Worm (Caenorhabditis elegans) whole organism, L3 larva: ENCODE measurements around the gene hat-1.

Source experiments
- ama-1 ChIP-seq: fragments of 150-350 bp; optimal IDR thresholded peaks from 2 replicates; lab custom pipeline; 2018
- ceh-28 ChIP-seq: fragments of 150-350 bp; optimal IDR thresholded peaks from 2 replicates; lab custom pipeline; 2014; ENCODE audit warnings: missing biosample characterization, missing genetic modification reagents, missing genetic modification characterization
- ceh-82 ChIP-seq: fragments of 150-350 bp; optimal IDR thresholded peaks from 2 replicates; lab custom pipeline; 2014; ENCODE audit warnings: missing biosample characterization, missing genetic modification characterization
- ceh-9 ChIP-seq: sonication (generic microtip); optimal IDR thresholded peaks from 2 replicates; lab custom pipeline; 2018; ENCODE audit warnings: missing biosample characterization, missing genetic modification characterization
- daf-12 ChIP-seq: fragments of 150-350 bp; optimal IDR thresholded peaks from 2 replicates; lab custom pipeline; 2014; ENCODE audit warnings: missing biosample characterization, missing genetic modification reagents, missing genetic modification characterization
- egl-5 ChIP-seq: fragments of 150-350 bp; optimal IDR thresholded peaks from 2 replicates; lab custom pipeline; 2017; ENCODE audit warnings: missing biosample characterization, missing genetic modification reagents, missing genetic modification characterization, inconsistent platforms
- elt-1 ChIP-seq: fragments of 150-350 bp; optimal IDR thresholded peaks from 2 replicates; lab custom pipeline; 2014; ENCODE audit warnings: missing biosample characterization, missing genetic modification characterization
- elt-2 ChIP-seq: sonication (generic microtip); optimal IDR thresholded peaks from 2 replicates; lab custom pipeline; 2016; ENCODE audit warnings: missing genetic modification reagents, mild to moderate bottlenecking, missing genetic modification characterization, missing compliant biosample characterization
- fkh-10 ChIP-seq: sonication (generic microtip); optimal IDR thresholded peaks from 2 replicates; lab custom pipeline; 2017; ENCODE audit warnings: missing biosample characterization, missing genetic modification reagents, missing genetic modification characterization
- fos-1 ChIP-seq: fragments of 150-350 bp; optimal IDR thresholded peaks from 2 replicates; lab custom pipeline; 2014; ENCODE audit warnings: missing biosample characterization, missing genetic modification characterization
- hmg-11 ChIP-seq: sonication (generic microtip); optimal IDR thresholded peaks from 2 replicates; lab custom pipeline; 2016; ENCODE audit warnings: missing genetic modification characterization, missing compliant biosample characterization
- jun-1 ChIP-seq: fragments of 150-350 bp; optimal IDR thresholded peaks from 2 replicates; lab custom pipeline; 2014; ENCODE audit warnings: missing biosample characterization, missing genetic modification reagents, missing genetic modification characterization
- lin-39 ChIP-seq: fragments of 150-350 bp; optimal IDR thresholded peaks from 2 replicates; lab custom pipeline; 2018; ENCODE audit warnings: missing biosample characterization, missing genetic modification reagents, missing genetic modification characterization
- lsy-12 ChIP-seq: sonication (generic microtip); optimal IDR thresholded peaks from 2 replicates; lab custom pipeline; 2016; ENCODE audit warnings: mild to moderate bottlenecking, missing genetic modification characterization, missing compliant biosample characterization
- mdl-1 ChIP-seq: fragments of 150-350 bp; optimal IDR thresholded peaks from 2 replicates; lab custom pipeline; 2014; ENCODE audit warnings: missing biosample characterization, missing genetic modification characterization
- nfya-1 ChIP-seq: sonication (generic microtip); optimal IDR thresholded peaks from 2 replicates; lab custom pipeline; 2017; ENCODE audit warnings: missing genetic modification characterization, mild to moderate bottlenecking, missing compliant biosample characterization, antibody characterized with exemption, moderate library complexity; ENCODE audit not compliant: insufficient read depth
- nhr-11 ChIP-seq: fragments of 150-350 bp; optimal IDR thresholded peaks from 2 replicates; lab custom pipeline; 2014; ENCODE audit warnings: missing biosample characterization, missing genetic modification characterization
- nhr-12 ChIP-seq: fragments of 150-350 bp; optimal IDR thresholded peaks from 2 replicates; lab custom pipeline; 2014; ENCODE audit warnings: missing biosample characterization, missing genetic modification characterization
- nhr-25 ChIP-seq: sonication (generic microtip); optimal IDR thresholded peaks from 2 replicates; lab custom pipeline; 2017; ENCODE audit warnings: missing biosample characterization, missing genetic modification characterization
- nhr-28 ChIP-seq: fragments of 150-350 bp; optimal IDR thresholded peaks from 2 replicates; lab custom pipeline; 2014; ENCODE audit warnings: missing biosample characterization, missing genetic modification characterization
- nhr-43 ChIP-seq: sonication (generic microtip); optimal IDR thresholded peaks from 2 replicates; lab custom pipeline; 2016; ENCODE audit warnings: mild to moderate bottlenecking, missing genetic modification characterization, missing compliant biosample characterization; ENCODE audit not compliant: poor library complexity, severe bottlenecking
- nhr-67 ChIP-seq: fragments of 150-350 bp; optimal IDR thresholded peaks from 2 replicates; lab custom pipeline; 2014; ENCODE audit warnings: missing biosample characterization, missing genetic modification characterization
- nhr-76 ChIP-seq: fragments of 150-350 bp; sonication (generic microtip); optimal IDR thresholded peaks from 5 replicates; lab custom pipeline; 2014; ENCODE audit warnings: missing biosample characterization, missing genetic modification characterization
- nhr-77 ChIP-seq: fragments of 150-350 bp; optimal IDR thresholded peaks from 2 replicates; lab custom pipeline; 2014; ENCODE audit warnings: missing biosample characterization, missing genetic modification characterization
- pha-4 ChIP-seq: fragments of 150-350 bp; optimal IDR thresholded peaks from 2 replicates; lab custom pipeline; 2014; ENCODE audit warnings: missing biosample characterization, missing genetic modification reagents, missing genetic modification characterization
- pqm-1 ChIP-seq: fragments of 150-350 bp; optimal IDR thresholded peaks from 2 replicates; lab custom pipeline; 2017; ENCODE audit warnings: missing biosample characterization, missing genetic modification characterization, inconsistent platforms
- skn-1 ChIP-seq: fragments of 150-350 bp; optimal IDR thresholded peaks from 2 replicates; lab custom pipeline; 2014; ENCODE audit warnings: missing biosample characterization, missing genetic modification characterization
- snpc-4 ChIP-seq: fragments of 150-350 bp; optimal IDR thresholded peaks from 2 replicates; lab custom pipeline; 2014; ENCODE audit warnings: missing biosample characterization, missing genetic modification characterization
- tbx-2 ChIP-seq: sonication (generic microtip); optimal IDR thresholded peaks from 2 replicates; lab custom pipeline; 2016; ENCODE audit warnings: mild to moderate bottlenecking, missing genetic modification characterization, missing compliant biosample characterization
- unc-39 ChIP-seq: sonication (generic microtip); optimal IDR thresholded peaks from 4 replicates; lab custom pipeline; 2017; ENCODE audit warnings: missing biosample characterization, missing genetic modification characterization
- unc-62 ChIP-seq: fragments of 150-350 bp; sonication (generic microtip); optimal IDR thresholded peaks from 4 replicates; lab custom pipeline; 2014; ENCODE audit warnings: missing biosample characterization, missing genetic modification reagents, missing genetic modification characterization
- zag-1 ChIP-seq: fragments of 150-350 bp; optimal IDR thresholded peaks from 2 replicates; lab custom pipeline; 2014; ENCODE audit warnings: missing biosample characterization, missing genetic modification characterization
- ztf-4 ChIP-seq: fragments of 150-350 bp; optimal IDR thresholded peaks from 2 replicates; lab custom pipeline; 2014; ENCODE audit warnings: missing biosample characterization, missing genetic modification characterization

Gene hat-1

ce11 chrIII:10380640-10381039, 26.4 kb downstream of the hat-1 start:
- no peak for TF ChIP-seq nhr-77
- TF ChIP-seq elt-1 (tag; lab: Kevin White, UChicago): no peak
- TF ChIP-seq ceh-28: no peak
- TF ChIP-seq elt-2 (tag; lab: Kevin White, UChicago): no peak
- TF ChIP-seq zag-1 (tag; lab: Kevin White, UChicago): no peak
- peak; percentile 51 for TF ChIP-seq hmg-11 (tag; lab: Kevin White, UChicago)
- no peak for TF ChIP-seq nhr-28
- peak; percentile 41 for TF ChIP-seq nfya-1 (tag; lab: Kevin White, UChicago)

- TF ChIP-seq ceh-28 (no peak), nfya-1 (tag; lab: Kevin White, UChicago) (no peak), mdl-1 (no peak)
Observed at ce11 chrIII:10379632-10380031, 27.4 kb downstream of the hat-1 start.

- TF ChIP-seq ztf-4 (tag; lab: Kevin White, UChicago) (no peak), nhr-76 (tag; lab: Kevin White, UChicago) (no peak), fos-1 (tag; lab: Kevin White, UChicago) (no peak), nhr-43 (no peak), unc-62 (no peak), lin-39 (no peak), jun-1 (tag; lab: Kevin White, UChicago) (peak; percentile 13), elt-1 (tag; lab: Kevin White, UChicago) (no peak), nhr-67 (tag; lab: Kevin White, UChicago) (no peak), hmg-11 (tag; lab: Kevin White, UChicago) (no peak), skn-1 (no peak), pha-4 (tag; lab: Kevin White, UChicago) (peak; percentile 38), pqm-1 (tag; lab: Kevin White, UChicago) (peak; percentile 61), elt-2 (tag; lab: Kevin White, UChicago) (peak; percentile 53), ceh-82 (no peak), daf-12 (tag; lab: Kevin White, UChicago) (no peak), unc-39 (tag; lab: Kevin White, UChicago) (no peak), nhr-12 (no peak), nhr-25 (tag; lab: Kevin White, UChicago) (no peak), ama-1 (lab: Kevin White, UChicago) (no peak), tbx-2 (no peak)
Observed at ce11 chrIII:10378899-10379298, 28.1 kb downstream of the hat-1 start.

ce11 chrIII:10376041-10376440, 31.0 kb downstream of the hat-1 start:
- TF ChIP-seq nfya-1 (tag; lab: Kevin White, UChicago): no peak
- peak; percentile 78 for TF ChIP-seq elt-2 (tag; lab: Kevin White, UChicago)
- TF ChIP-seq pha-4 (tag; lab: Kevin White, UChicago): peak; percentile 8
- TF ChIP-seq snpc-4 (tag; lab: Kevin White, UChicago): no peak
- TF ChIP-seq, all 47 proteins: peak for 2

ce11 chrIII:10373845-10374244, 33.2 kb downstream of the hat-1 start:
- TF ChIP-seq fkh-10 (GFP tag; lab: Kevin White, UChicago) (no peak), elt-2 (tag; lab: Kevin White, UChicago) (no peak), zag-1 (tag; lab: Kevin White, UChicago) (no peak), egl-5 (no peak), ceh-9 (tag; lab: Kevin White, UChicago) (no peak), nhr-25 (tag; lab: Kevin White, UChicago) (no peak), daf-12 (tag; lab: Kevin White, UChicago) (no peak), lsy-12 (no peak), nhr-11 (tag; lab: Kevin White, UChicago) (no peak), nhr-43 (no peak), hmg-11 (tag; lab: Kevin White, UChicago) (no peak)

- TF ChIP-seq unc-39 (tag; lab: Kevin White, UChicago): no peak
- TF ChIP-seq nfya-1 (tag; lab: Kevin White, UChicago): peak; percentile 31
- peak; percentile 8 for TF ChIP-seq hmg-11 (tag; lab: Kevin White, UChicago)
Observed at ce11 chrIII:10367355-10367909, 39.6 kb downstream of the hat-1 start.
